Worm (Caenorhabditis elegans) whole organism, young adult: ENCODE results near the gene Y39G8B.10.
A peak's percentile ranks its signal among the peaks of the same experiment; 100 is the strongest.
"Not testable (repeated sequence)": the region's sequence is repeated elsewhere in the genome, so short reads cannot be mapped to it uniquely, and the experiment has no call there.

ENCODE experiments used
- B0035.1 ChIP-seq: sonication (generic microtip); optimal IDR thresholded peaks from 2 replicates; lab custom pipeline; 2016; ENCODE audit warnings: missing genetic modification characterization, mild to moderate bottlenecking, missing compliant biosample characterization, missing genotype, missing genetic modification reagents
- B0336.3 ChIP-seq: fragments of 200-800 bp; sonication (Bioruptor generic); IDR thresholded peaks from 2 replicates; pipeline ENCODE4 v1.3.6; 2022; ENCODE audit warnings: missing genetic modification characterization, missing compliant biosample characterization
- C06A6.2 ChIP-seq: fragments of 200-800 bp; sonication (Bioruptor generic); conservative IDR thresholded peaks from 2 replicates; pipeline ENCODE4 v1.3.6; 2022; ENCODE audit warnings: missing genetic modification characterization, missing compliant biosample characterization
- D2030.7 ChIP-seq: fragments of 200-800 bp; sonication (Bioruptor generic); IDR thresholded peaks from 2 replicates; pipeline ENCODE4 v1.3.6; 2022; ENCODE audit warnings: missing genetic modification reagents, missing genetic modification characterization, missing compliant biosample characterization
- F22D6.2 ChIP-seq: sonication (generic microtip); optimal IDR thresholded peaks from 2 replicates; lab custom pipeline; 2016; ENCODE audit warnings: mild to moderate bottlenecking, missing genetic modification characterization, missing compliant biosample characterization
- F52B5.7 ChIP-seq: sonication (generic microtip); optimal IDR thresholded peaks from 2 replicates; lab custom pipeline; 2016; ENCODE audit warnings: mild to moderate bottlenecking, missing genetic modification characterization, missing compliant biosample characterization
- K12H6.12 ChIP-seq: fragments of 200-800 bp; sonication (Bioruptor generic); optimal IDR thresholded peaks from 2 replicates; lab custom pipeline; 2018; ENCODE audit warnings: mild to moderate bottlenecking, missing genetic modification characterization, missing compliant biosample characterization
- Y53F4B.3 ChIP-seq: fragments of 200-800 bp; sonication (Bioruptor generic); IDR thresholded peaks from 2 replicates; pipeline ENCODE4 v1.3.6; 2022; ENCODE audit warnings: missing genetic modification reagents, missing genetic modification characterization, missing compliant biosample characterization
- Y56A3A.18 ChIP-seq: fragments of 200-800 bp; sonication (Bioruptor generic); IDR thresholded peaks from 2 replicates; pipeline ENCODE4 v1.3.6; 2022; ENCODE audit warnings: missing genetic modification reagents, missing genetic modification characterization, missing compliant biosample characterization
- Y67H2A.10 ChIP-seq: fragments of 200-800 bp; sonication (Bioruptor generic); conservative IDR thresholded peaks from 2 replicates; pipeline ENCODE4 v1.3.6; 2022; ENCODE audit warnings: missing genetic modification reagents, missing genetic modification characterization, missing compliant biosample characterization
- ama-1 ChIP-seq, 3 experiments: fragments of 150-350 bp in 1 of 3; sonication (generic microtip) in 2 of 3; optimal IDR thresholded peaks; 2 replicates each; lab custom pipeline; 2014 to 2018; ENCODE audit warnings: missing biosample characterization in 2 of 3, missing genetic modification characterization in 2 of 3, missing genetic modification reagents in 2 of 3
- athp-1 ChIP-seq: sonication (generic microtip); optimal IDR thresholded peaks from 2 replicates; lab custom pipeline; 2017; ENCODE audit warnings: mild to moderate bottlenecking, missing genetic modification characterization, missing compliant biosample characterization
- bed-1 ChIP-seq: fragments of 200-800 bp; sonication (Bioruptor generic); IDR thresholded peaks from 2 replicates; pipeline ENCODE4 v1.3.6; 2022; ENCODE audit warnings: missing genetic modification reagents, missing genetic modification characterization, missing compliant biosample characterization
- ccch-3 ChIP-seq: fragments of 200-800 bp; sonication (Bioruptor generic); optimal IDR thresholded peaks from 2 replicates; lab custom pipeline; 2018; ENCODE audit warnings: mild to moderate bottlenecking, missing genetic modification characterization, missing compliant biosample characterization
- cebp-2 ChIP-seq: fragments of 200-800 bp; sonication (Bioruptor generic); IDR thresholded peaks from 2 replicates; pipeline ENCODE4 v1.3.6; 2022; ENCODE audit warnings: missing genetic modification characterization, missing compliant biosample characterization
- ceh-79 ChIP-seq: sonication (generic microtip); optimal IDR thresholded peaks from 2 replicates; lab custom pipeline; 2017; ENCODE audit warnings: mild to moderate bottlenecking, missing genetic modification characterization, missing compliant biosample characterization
- chd-7 ChIP-seq: sonication (generic microtip); optimal IDR thresholded peaks from 2 replicates; lab custom pipeline; 2016; ENCODE audit warnings: mild to moderate bottlenecking, missing genetic modification characterization, moderate library complexity, missing compliant biosample characterization
- efl-1 ChIP-seq: fragments of 150-350 bp; optimal IDR thresholded peaks from 2 replicates; lab custom pipeline; 2014; ENCODE audit warnings: missing biosample characterization, missing genetic modification reagents, missing genetic modification characterization
- egl-18 ChIP-seq: fragments of 200-800 bp; sonication (Bioruptor generic); IDR thresholded peaks from 2 replicates; pipeline ENCODE4 v1.3.6; 2022; ENCODE audit warnings: missing genetic modification reagents, missing genetic modification characterization, missing compliant biosample characterization
- lag-1 ChIP-seq: fragments of 200-800 bp; sonication (Bioruptor generic); IDR thresholded peaks from 2 replicates; pipeline ENCODE4 v1.3.6; 2022; ENCODE audit warnings: missing genetic modification reagents, missing genetic modification characterization, missing compliant biosample characterization
- lin-35 ChIP-seq, 3 experiments: fragments of 150-350 bp in 2 of 3; sonication (generic microtip) in 1 of 3; optimal IDR thresholded peaks; 2 replicates each; lab custom pipeline; 2014 to 2018; ENCODE audit warnings: missing biosample characterization in 3 of 3, missing genetic modification characterization in 3 of 3, missing genetic modification reagents in 3 of 3
- madf-10 ChIP-seq: sonication (generic microtip); optimal IDR thresholded peaks from 2 replicates; lab custom pipeline; 2016; ENCODE audit warnings: mild to moderate bottlenecking, missing genetic modification characterization, missing compliant biosample characterization
- mes-4 ChIP-seq: sonication (generic microtip); optimal IDR thresholded peaks from 2 replicates; lab custom pipeline; 2016; ENCODE audit warnings: missing genotype, missing genetic modification characterization, missing compliant biosample characterization
- nhr-80 ChIP-seq: sonication (generic microtip); optimal IDR thresholded peaks from 2 replicates; lab custom pipeline; 2016; ENCODE audit warnings: missing genetic modification characterization, missing compliant biosample characterization
- nhr-90 ChIP-seq: sonication (generic microtip); optimal IDR thresholded peaks from 2 replicates; lab custom pipeline; 2016; ENCODE audit warnings: missing genotype, mild to moderate bottlenecking, missing genetic modification characterization, missing compliant biosample characterization
- pbrm-1 ChIP-seq: fragments of 200-800 bp; sonication (Bioruptor generic); IDR thresholded peaks from 2 replicates; pipeline ENCODE4 v1.3.6; 2022; ENCODE audit warnings: missing genetic modification reagents, missing genetic modification characterization, missing compliant biosample characterization
- rcor-1 ChIP-seq: fragments of 200-800 bp; sonication (Bioruptor generic); IDR thresholded peaks from 2 replicates; pipeline ENCODE4 v1.3.6; 2022; ENCODE audit warnings: missing genetic modification reagents, missing genetic modification characterization, missing compliant biosample characterization
- repo-1 ChIP-seq: sonication (generic microtip); optimal IDR thresholded peaks from 2 replicates; lab custom pipeline; 2017; ENCODE audit warnings: mild to moderate bottlenecking, missing genetic modification characterization, missing compliant biosample characterization
- snpc-3.4 ChIP-seq: sonication (generic microtip); optimal IDR thresholded peaks from 2 replicates; lab custom pipeline; 2017; ENCODE audit warnings: missing genetic modification characterization, mild to moderate bottlenecking, missing compliant biosample characterization, antibody characterized with exemption, moderate library complexity, missing genotype, missing genetic modification reagents
- snpc-4 ChIP-seq, 5 experiments: fragments of 150-350 bp in 1 of 5; sonication (generic microtip) in 4 of 5; optimal IDR thresholded peaks; 2 replicates each; lab custom pipeline; 2014 to 2018; ENCODE audit warnings: missing genetic modification characterization in 5 of 5, missing biosample characterization in 3 of 5, antibody characterized with exemption in 2 of 5, mild to moderate bottlenecking in 2 of 5, missing compliant biosample characterization in 2 of 5, missing genotype in 2 of 5, moderate library complexity in 2 of 5, missing genetic modification reagents in 1 of 5
- tlf-1 ChIP-seq: fragments of 200-800 bp; sonication (Bioruptor generic); optimal IDR thresholded peaks from 2 replicates; lab custom pipeline; 2018; ENCODE audit warnings: mild to moderate bottlenecking, missing genetic modification characterization, missing compliant biosample characterization
- ztf-22 ChIP-seq: fragments of 200-800 bp; sonication (Bioruptor generic); optimal IDR thresholded peaks from 2 replicates; lab custom pipeline; 2018; ENCODE audit warnings: mild to moderate bottlenecking, missing genetic modification characterization, moderate library complexity, missing compliant biosample characterization
- ztf-26 ChIP-seq: sonication (generic microtip); optimal IDR thresholded peaks from 2 replicates; lab custom pipeline; 2017; ENCODE audit warnings: missing genetic modification characterization, missing compliant biosample characterization

Gene Y39G8B.10

DNA sequence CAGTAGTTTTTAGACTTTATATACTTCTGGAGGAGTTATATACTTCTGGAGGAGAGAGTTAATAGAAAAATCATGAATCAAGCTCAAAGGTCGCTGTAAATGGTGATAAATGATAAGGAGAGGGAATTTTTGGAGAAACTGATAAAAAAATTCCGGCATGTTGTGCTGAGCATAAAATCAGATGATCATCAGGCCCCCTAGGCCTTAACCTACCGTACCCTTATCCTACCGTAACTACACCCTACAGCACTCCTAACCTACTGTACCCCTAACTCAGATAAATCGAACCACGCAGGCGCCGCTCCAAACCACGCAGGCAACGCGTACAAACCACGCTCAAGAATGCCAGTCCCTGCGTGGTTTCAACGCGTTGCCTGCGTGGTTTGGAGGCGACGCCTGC, 17.1 kb upstream of the Y39G8B.10 start, which contains the start of gene F01D5.3:
F01D5.3 (minus strand) TSS at position 101 of the 400 bp plus-strand sequence.
- not testable (repeated sequence) for TF ChIP-seq C06A6.2 (GFP tag; lab: Robert Waterston, UW); rcor-1 (GFP tag; lab: Robert Waterston, UW); F52B5.7
- TF ChIP-seq, all 124 proteins: peak for 0; not testable (repeated sequence) for 124

DNA sequence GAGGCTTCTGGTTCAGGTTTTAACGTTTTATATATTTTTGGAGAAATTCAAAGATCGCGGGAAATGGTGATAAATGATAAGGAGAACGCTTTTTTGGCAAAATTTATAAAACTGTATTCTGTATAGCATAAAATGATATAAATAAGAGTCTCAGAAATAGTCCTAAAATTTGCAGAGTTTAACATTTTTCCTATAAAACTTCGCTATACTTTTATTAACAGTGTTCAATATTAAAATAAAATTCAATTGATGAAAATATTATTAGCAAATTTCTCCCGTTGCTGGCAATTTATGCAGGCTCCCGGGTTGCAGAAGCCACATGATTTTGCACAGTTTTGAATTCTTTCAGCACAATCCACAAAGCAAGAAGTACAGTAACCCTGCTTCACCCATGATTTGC, 16.0 kb upstream of the Y39G8B.10 start, which contains the start of gene F01D5.2:
F01D5.2 (minus strand) TSS at position 101 of the 400 bp plus-strand sequence.
- TF ChIP-seq F22D6.2 (tag; lab: Kevin White, UChicago) (no peak), K12H6.12 (tag; lab: Kevin White, UChicago) (no peak), egl-18 (GFP tag; lab: Robert Waterston, UW) (no peak)

DNA sequence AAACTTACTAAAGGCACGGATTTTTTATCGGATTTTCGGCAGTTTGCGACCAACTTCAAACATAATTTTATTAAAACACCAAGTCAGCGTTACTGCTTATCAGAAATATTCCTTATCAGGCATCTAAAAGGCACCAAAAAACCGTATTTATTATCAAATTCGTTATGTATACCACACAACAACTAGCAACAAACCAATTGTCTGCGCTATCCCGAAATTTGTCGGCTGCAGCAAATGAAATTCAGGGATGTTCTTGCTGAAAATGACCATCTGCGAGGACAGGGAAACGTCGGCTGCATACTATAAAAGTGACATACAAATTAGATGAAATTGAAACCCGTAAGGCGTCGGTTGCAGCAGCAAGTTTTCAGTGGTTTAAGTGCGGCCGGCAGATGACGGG, 15.1 kb upstream of the Y39G8B.10 start:
- no peak for TF ChIP-seq snpc-4 (GFP tag; optimal IDR thresholded peaks at IDR 0.05; lab: Kevin White, UChicago)
- peak in 2 of 4 experiments; percentile 48 to 76 for TF ChIP-seq snpc-4 (tag; optimal IDR thresholded peaks at IDR 0.05; lab: Kevin White, UChicago)
- TF ChIP-seq snpc-3.4 (tag; lab: Kevin White, UChicago): no peak
- TF ChIP-seq ccch-3 (GFP tag; lab: Kevin White, UChicago): no peak
- no peak for TF ChIP-seq lin-35 (GFP tag; optimal IDR thresholded peaks at IDR 0.05; lab: Kevin White, UChicago)
- TF ChIP-seq nhr-80 (tag; lab: Kevin White, UChicago): peak; percentile 20
- no peak for TF ChIP-seq tlf-1 (GFP tag; lab: Kevin White, UChicago)

DNA sequence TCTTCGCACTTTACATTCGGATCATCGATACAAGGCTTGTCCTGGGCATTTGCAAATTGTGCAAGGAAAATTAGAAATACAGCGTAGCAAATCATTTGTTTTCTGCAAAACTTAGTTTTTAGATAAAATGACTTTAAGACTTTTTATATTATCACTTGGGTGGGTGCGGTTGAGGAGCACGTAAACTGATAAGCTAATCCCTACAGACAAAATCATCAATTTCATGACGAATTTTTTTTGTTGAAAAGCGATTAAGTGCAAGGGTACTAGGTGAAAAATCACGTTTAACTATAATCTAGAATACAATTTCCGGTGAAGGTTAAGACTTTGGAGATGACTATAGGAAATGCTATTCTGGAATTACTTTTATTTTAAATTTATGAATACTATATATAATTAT, 14.6 kb upstream of the Y39G8B.10 start, which contains the start of gene F01D5.1:
F01D5.1 (minus strand) TSS at position 105 of the 400 bp plus-strand sequence.
- TF ChIP-seq B0336.3 (no peak), efl-1 (no peak), C06A6.2 (GFP tag; lab: Robert Waterston, UW) (no peak), Y56A3A.18 (GFP tag; lab: Robert Waterston, UW) (no peak), pbrm-1 (GFP tag; lab: Robert Waterston, UW) (no peak), madf-10 (tag; lab: Kevin White, UChicago) (no peak), Y67H2A.10 (GFP tag; lab: Robert Waterston, UW) (no peak), lag-1 (no peak), ztf-22 (GFP tag; lab: Kevin White, UChicago) (no peak), bed-1 (GFP tag; lab: Robert Waterston, UW) (no peak), cebp-2 (GFP tag; lab: Robert Waterston, UW) (no peak), ama-1 (optimal IDR thresholded peaks at IDR 0.05; lab: Kevin White, UChicago) (no peak), ama-1 (GFP tag; optimal IDR thresholded peaks at IDR 0.05; lab: Kevin White, UChicago) (no peak), B0035.1 (tag; lab: Kevin White, UChicago) (no peak), ceh-79 (no peak), chd-7 (tag; lab: Kevin White, UChicago) (no peak)

DNA sequence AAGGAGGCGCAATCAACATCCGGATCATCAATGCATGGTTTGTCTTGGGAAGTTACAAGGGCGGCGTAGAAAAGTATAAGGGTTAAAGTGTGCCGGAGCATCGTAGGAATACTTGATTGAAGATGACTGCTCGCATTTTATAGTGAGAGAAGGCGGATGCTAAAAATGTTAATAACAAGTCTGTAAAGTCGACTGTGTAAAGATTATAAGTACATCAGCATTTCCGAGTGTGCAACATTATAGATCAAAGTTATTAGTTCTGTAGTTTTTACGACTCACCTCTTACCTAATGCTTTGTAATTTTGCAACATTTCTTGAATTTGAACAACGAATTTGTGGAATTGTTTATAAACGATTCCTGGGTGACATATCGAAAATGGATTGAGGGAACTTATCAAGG, 12.0 kb upstream of the Y39G8B.10 start, which contains the start of gene Y39G8B.7:
Y39G8B.7 (minus strand) TSS at position 101 of the 400 bp plus-strand sequence.
- TF ChIP-seq D2030.7 (GFP tag; lab: Robert Waterston, UW) (no peak), mes-4 (tag; lab: Kevin White, UChicago) (no peak), cebp-2 (GFP tag; lab: Robert Waterston, UW) (no peak), ztf-26 (no peak), Y53F4B.3 (no peak), repo-1 (no peak), athp-1 (tag; lab: Kevin White, UChicago) (no peak), ceh-79 (no peak), nhr-90 (tag; lab: Kevin White, UChicago) (no peak), F52B5.7 (no peak)
